Worm (Caenorhabditis elegans): Measurements from ENCODE around the gene K08H2.7.
A peak's percentile ranks its signal among the peaks of the same experiment; 100 is the strongest.

DNA sequence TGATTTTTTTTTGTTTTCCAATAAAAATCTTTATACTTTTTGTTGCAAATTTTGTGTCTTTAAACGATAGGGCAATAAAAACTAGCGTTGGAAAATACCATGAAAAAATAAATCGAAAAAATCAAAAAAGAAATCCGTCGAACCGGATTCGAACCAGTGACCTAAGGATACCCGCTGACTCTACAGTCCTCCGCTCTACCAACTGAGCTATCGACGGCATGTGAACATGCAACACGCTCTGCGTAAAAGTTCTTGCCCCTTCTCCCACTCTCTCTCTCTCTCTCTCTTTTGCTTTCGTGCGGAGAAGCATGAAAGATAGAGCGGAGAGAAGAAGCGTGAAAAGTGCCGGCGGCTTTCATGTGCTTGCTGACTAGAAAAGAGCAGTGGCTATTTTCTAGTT lies 16.3 kb upstream of the K08H2.7 start:
- TF ChIP-seq ceh-34 (tag; optimal IDR thresholded peaks at IDR 0.05) = peak; percentile 48
- TF ChIP-seq ztf-16 (tag; optimal IDR thresholded peaks at IDR 0.05) = peak; percentile 76
- TF ChIP-seq dmd-4 (tag; optimal IDR thresholded peaks at IDR 0.05; ENCODE audit: borderline replicate concordance) = peak; percentile 79
- TF ChIP-seq elt-2 (tag; optimal IDR thresholded peaks at IDR 0.05) = peak; percentile 69
- peak; percentile 76 for TF ChIP-seq ceh-45 (GFP tag; IDR thresholded peaks at IDR 0.05)
